Fruit fly (Drosophila melanogaster) Kc167 (cell line): Measurements from ENCODE around the gene muc.

Source experiments
- Sin3A ChIP-seq: fragments of >200 bp; optimal IDR thresholded peaks from 2 replicates; lab custom pipeline; 2018; ENCODE audit warnings: missing external identifiers
- h ChIP-seq: fragments of >200 bp; optimal IDR thresholded peaks from 3 replicates; lab custom pipeline; 2018; ENCODE audit warnings: missing external identifiers

dm6 chr2L:7422429-7423283, 4.0 kb upstream of the muc start:
- no peak for TF ChIP-seq h (lab: Kevin White, UChicago)
- no peak for TF ChIP-seq Sin3A
